Worm (Caenorhabditis elegans): Measurements from ENCODE around the gene T04A8.8.

T04A8.8 gene

DNA sequence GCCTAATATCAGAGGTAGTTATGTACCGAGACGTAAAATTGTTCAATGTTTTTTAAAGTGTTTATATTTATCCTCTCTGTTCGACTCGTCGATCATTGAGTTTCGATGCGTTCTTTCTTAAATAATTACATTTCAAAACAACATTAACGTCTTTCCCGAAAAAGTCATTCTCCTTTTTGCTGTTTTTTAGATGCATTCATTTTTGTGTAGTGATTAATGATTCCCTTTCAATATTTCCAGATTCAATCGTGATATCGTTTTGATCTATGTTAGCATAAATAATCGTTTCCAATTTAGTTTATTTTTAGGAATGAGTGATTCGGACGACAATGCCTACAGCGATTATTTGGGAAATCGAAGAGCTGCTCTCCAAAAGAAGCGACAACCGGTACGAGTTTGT is at the start of gene T04A8.8:
T04A8.8 (plus strand) TSS at position 301 of the 400 bp plus-strand sequence.
- TF ChIP-seq C08G9.2 (tag; optimal IDR thresholded peaks at IDR 0.05) (no peak), che-1 (tag; optimal IDR thresholded peaks at IDR 0.05) (no peak), ets-4 (tag; optimal IDR thresholded peaks at IDR 0.05) (no peak), gmeb-2 (tag; optimal IDR thresholded peaks at IDR 0.05) (no peak), ceh-48 (tag; optimal IDR thresholded peaks at IDR 0.05) (no peak), elt-4 (tag; optimal IDR thresholded peaks at IDR 0.05) (no peak), ref-2 (tag; optimal IDR thresholded peaks at IDR 0.05) (no peak), ama-1 (optimal IDR thresholded peaks at IDR 0.05) (no peak), ceh-2 (tag; optimal IDR thresholded peaks at IDR 0.05) (no peak), pros-1 (tag; optimal IDR thresholded peaks at IDR 0.05) (no peak), dve-1 (tag; optimal IDR thresholded peaks at IDR 0.05) (no peak), nhr-11 (tag; optimal IDR thresholded peaks at IDR 0.05) (no peak), unc-55 (GFP tag; optimal IDR thresholded peaks at IDR 0.05) (no peak), tbx-2 (tag; optimal IDR thresholded peaks at IDR 0.05) (no peak), pax-1 (tag; optimal IDR thresholded peaks at IDR 0.05) (no peak), pag-3 (tag; optimal IDR thresholded peaks at IDR 0.05; ENCODE audit: borderline replicate concordance) (no peak), ceh-22 (tag; optimal IDR thresholded peaks at IDR 0.05) (no peak), rnt-1 (tag; optimal IDR thresholded peaks at IDR 0.05) (no peak), pqm-1 (tag; optimal IDR thresholded peaks at IDR 0.05) (no peak)

- TF ChIP-seq elt-2 (tag; optimal IDR thresholded peaks at IDR 0.05) (no peak), rnt-1 (tag; optimal IDR thresholded peaks at IDR 0.05) (no peak), dmd-4 (tag; optimal IDR thresholded peaks at IDR 0.05; ENCODE audit: borderline replicate concordance) (no peak), unc-86 (tag; optimal IDR thresholded peaks at IDR 0.05) (no peak), syd-9 (tag; optimal IDR thresholded peaks at IDR 0.05) (no peak), eyg-1 (tag; optimal IDR thresholded peaks at IDR 0.05) (no peak), ttx-3 (tag; optimal IDR thresholded peaks at IDR 0.05) (no peak), K02D7.2 (tag; optimal IDR thresholded peaks at IDR 0.05) (no peak), ama-1 (optimal IDR thresholded peaks at IDR 0.05) (no peak), ceh-9 (tag; optimal IDR thresholded peaks at IDR 0.05) (no peak), ceh-18 (tag; optimal IDR thresholded peaks at IDR 0.05) (no peak)
Observed at ce11 chrIII:4646246-4646645, 47.5 kb upstream of the T04A8.8 start, which contains the start of gene pqn-29. Gene pqn-29, minus strand, starts transcription at chrIII:4646346.

ce11 chrIII:4647341-4647740 is 46.5 kb upstream of the T04A8.8 start:
- no peak for TF ChIP-seq ceh-31 (tag; optimal IDR thresholded peaks at IDR 0.05)
- no peak for TF ChIP-seq pax-1 (tag; optimal IDR thresholded peaks at IDR 0.05)
- TF ChIP-seq Y22D7AL.16 (tag; optimal IDR thresholded peaks at IDR 0.05) = no peak
- TF ChIP-seq zip-5 (tag; optimal IDR thresholded peaks at IDR 0.05) = no peak
- TF ChIP-seq fkh-6 (tag; optimal IDR thresholded peaks at IDR 0.05) = no peak
- no peak for TF ChIP-seq ets-4 (tag; optimal IDR thresholded peaks at IDR 0.05)
- TF ChIP-seq ceh-30 (tag; optimal IDR thresholded peaks at IDR 0.05) = no peak
- TF ChIP-seq K09A11.1 (tag; optimal IDR thresholded peaks at IDR 0.05; ENCODE audit: insufficient read depth) = no peak

DNA sequence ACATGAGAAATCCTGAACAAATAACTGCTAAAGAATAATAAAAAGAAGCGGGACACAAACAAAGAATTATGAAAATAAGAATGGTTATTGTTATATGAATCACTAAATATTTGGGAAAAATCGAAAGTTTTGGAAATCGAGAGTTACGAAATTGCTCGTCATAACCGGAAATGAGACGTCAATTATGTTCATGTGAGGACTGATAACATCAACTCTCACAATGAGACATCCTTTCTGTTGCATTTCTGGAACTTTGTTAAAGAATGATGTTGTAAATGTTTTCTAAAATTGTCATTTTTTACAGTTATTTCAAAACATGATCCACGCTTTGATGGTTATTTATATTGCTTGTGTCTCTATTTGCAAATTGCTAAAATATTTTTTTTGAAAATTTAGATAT is 45.9 kb upstream of the T04A8.8 start, which contains the start of gene T23F11.6:
T23F11.6 (minus strand) TSS at position 45 of the 400 bp plus-strand sequence.
- TF ChIP-seq hlh-13 (GFP tag; optimal IDR thresholded peaks at IDR 0.05) (no peak), unc-55 (GFP tag; optimal IDR thresholded peaks at IDR 0.05) (no peak), ztf-16 (tag; optimal IDR thresholded peaks at IDR 0.05) (no peak), ttx-3 (tag; optimal IDR thresholded peaks at IDR 0.05) (no peak), ceh-19 (GFP tag; optimal IDR thresholded peaks at IDR 0.05) (no peak), fax-1 (tag; optimal IDR thresholded peaks at IDR 0.05) (no peak), hlh-6 (tag; optimal IDR thresholded peaks at IDR 0.05) (no peak), unc-42 (tag; optimal IDR thresholded peaks at IDR 0.05) (no peak), T23F11.4 (GFP tag; optimal IDR thresholded peaks at IDR 0.05) (no peak), pha-2 (tag; optimal IDR thresholded peaks at IDR 0.05) (no peak), ceh-30 (tag; optimal IDR thresholded peaks at IDR 0.05) (no peak), pag-3 (tag; optimal IDR thresholded peaks at IDR 0.05; ENCODE audit: borderline replicate concordance) (no peak), hlh-30 (tag; optimal IDR thresholded peaks at IDR 0.05; ENCODE audit: insufficient read depth) (no peak), fkh-6 (tag; optimal IDR thresholded peaks at IDR 0.05) (no peak), ceh-2 (tag; optimal IDR thresholded peaks at IDR 0.05) (no peak), F13H6.1 (tag; optimal IDR thresholded peaks at IDR 0.05) (no peak), eyg-1 (tag; optimal IDR thresholded peaks at IDR 0.05) (no peak), ets-4 (tag; optimal IDR thresholded peaks at IDR 0.05) (no peak), lin-11 (tag; optimal IDR thresholded peaks at IDR 0.05) (no peak), odd-2 (tag; optimal IDR thresholded peaks at IDR 0.05) (no peak)
